Worm (Caenorhabditis elegans) whole organism, L4 larva: Measurements from ENCODE around the gene F36D4.6.

Source experiments
- D1046.2 ChIP-seq: fragments of 200-800 bp; sonication (Bioruptor generic); IDR thresholded peaks from 2 replicates; pipeline ENCODE4 v1.3.6; 2022; ENCODE audit warnings: missing genetic modification characterization, missing compliant biosample characterization
- T20F7.1 ChIP-seq: fragments of 200-800 bp; sonication (Bioruptor generic); optimal IDR thresholded peaks from 2 replicates; lab custom pipeline; 2018; ENCODE audit warnings: mild to moderate bottlenecking, missing genetic modification characterization, missing compliant biosample characterization
- T26A8.4 ChIP-seq: fragments of 200-800 bp; sonication (Bioruptor generic); IDR thresholded peaks from 2 replicates; pipeline ENCODE4 v1.3.6; 2022; ENCODE audit warnings: missing genetic modification characterization, missing compliant biosample characterization
- aha-1 ChIP-seq: fragments of 150-350 bp; peaks from one replicate; lab custom pipeline; 2014; ENCODE audit warnings: missing biosample characterization, missing genetic modification characterization
- arid-1 ChIP-seq: fragments of 200-800 bp; sonication (Bioruptor generic); conservative IDR thresholded peaks from 2 replicates; pipeline ENCODE4 v1.3.6; 2022; ENCODE audit warnings: missing genetic modification reagents, missing genetic modification characterization, missing compliant biosample characterization
- ceh-44 ChIP-seq: fragments of 200-800 bp; sonication (Bioruptor generic); IDR thresholded peaks from 2 replicates; pipeline ENCODE4 v1.3.6; 2022; ENCODE audit warnings: missing genetic modification reagents, missing genetic modification characterization, missing compliant biosample characterization
- ceh-62 ChIP-seq: sonication (generic microtip); optimal IDR thresholded peaks from 2 replicates; lab custom pipeline; 2017; ENCODE audit warnings: missing biosample characterization, missing genetic modification characterization
- ceh-82 ChIP-seq: sonication (generic microtip); optimal IDR thresholded peaks from 2 replicates; lab custom pipeline; 2017; ENCODE audit warnings: missing biosample characterization, missing genetic modification characterization
- ces-1 ChIP-seq: fragments of 150-350 bp; sonication (generic microtip); optimal IDR thresholded peaks from 4 replicates; lab custom pipeline; 2014; ENCODE audit warnings: missing biosample characterization, missing genetic modification reagents, missing genetic modification characterization
- daf-19 ChIP-seq: fragments of 200-800 bp; sonication (Bioruptor generic); conservative IDR thresholded peaks from 2 replicates; pipeline ENCODE4 v1.3.6; 2022; ENCODE audit warnings: missing genetic modification characterization, missing compliant biosample characterization
- daf-8 ChIP-seq: fragments of 200-800 bp; sonication (Bioruptor generic); IDR thresholded peaks from 2 replicates; pipeline ENCODE4 v1.3.6; 2022; ENCODE audit warnings: missing genetic modification characterization, missing compliant biosample characterization
- dmd-6 ChIP-seq: fragments of 200-800 bp; sonication (Bioruptor generic); IDR thresholded peaks from 2 replicates; pipeline ENCODE4 v1.3.6; 2022; ENCODE audit warnings: missing genetic modification reagents, missing genetic modification characterization, missing compliant biosample characterization
- dmd-9 ChIP-seq: fragments of 200-800 bp; sonication (Bioruptor generic); IDR thresholded peaks from 2 replicates; pipeline ENCODE4 v1.3.6; 2022; ENCODE audit warnings: missing genetic modification reagents, missing genetic modification characterization, missing compliant biosample characterization
- duxl-1 ChIP-seq: sonication (generic microtip); optimal IDR thresholded peaks from 2 replicates; lab custom pipeline; 2016; ENCODE audit warnings: mild to moderate bottlenecking, missing genetic modification characterization, moderate library complexity, missing compliant biosample characterization; ENCODE audit not compliant: poor library complexity
- fkh-10 ChIP-seq: fragments of 150-350 bp; optimal IDR thresholded peaks from 2 replicates; lab custom pipeline; 2014; ENCODE audit warnings: missing biosample characterization, missing genetic modification reagents, missing genetic modification characterization
- gei-8 ChIP-seq: fragments of 200-800 bp; sonication (Bioruptor generic); optimal IDR thresholded peaks from 2 replicates; lab custom pipeline; 2018; ENCODE audit warnings: mild to moderate bottlenecking, missing genetic modification characterization, missing compliant biosample characterization
- jun-1 ChIP-seq: fragments of 150-350 bp; optimal IDR thresholded peaks from 2 replicates; lab custom pipeline; 2014; ENCODE audit warnings: missing biosample characterization, missing genetic modification reagents, missing genetic modification characterization
- lim-7 ChIP-seq: fragments of 200-800 bp; sonication (Bioruptor generic); IDR thresholded peaks from 2 replicates; pipeline ENCODE4 v1.3.6; 2022; ENCODE audit warnings: missing genetic modification characterization, missing compliant biosample characterization
- mdt-29 ChIP-seq: fragments of 200-800 bp; sonication (Bioruptor generic); IDR thresholded peaks from 2 replicates; pipeline ENCODE4 v1.3.6; 2022; ENCODE audit warnings: missing genetic modification reagents, missing genetic modification characterization, missing compliant biosample characterization
- mep-1 ChIP-seq: fragments of 150-350 bp; sonication (generic microtip); optimal IDR thresholded peaks from 3 replicates; lab custom pipeline; 2014; ENCODE audit warnings: missing biosample characterization, missing genetic modification characterization
- mes-2 ChIP-seq: sonication (generic microtip); optimal IDR thresholded peaks from 2 replicates; lab custom pipeline; 2016; ENCODE audit warnings: missing genotype, mild to moderate bottlenecking, missing genetic modification characterization, missing compliant biosample characterization; ENCODE audit not compliant: poor library complexity, severe bottlenecking
- mxl-2 ChIP-seq: fragments of 200-800 bp; sonication (Bioruptor generic); conservative IDR thresholded peaks from 2 replicates; pipeline ENCODE4 v1.3.6; 2022; ENCODE audit warnings: missing genetic modification reagents, missing genetic modification characterization, missing compliant biosample characterization
- mxl-3 ChIP-seq: fragments of 200-800 bp; sonication (Bioruptor generic); optimal IDR thresholded peaks from 2 replicates; lab custom pipeline; 2018; ENCODE audit warnings: mild to moderate bottlenecking, missing genetic modification characterization, missing compliant biosample characterization
- nhr-237 ChIP-seq: sonication (generic microtip); optimal IDR thresholded peaks from 2 replicates; lab custom pipeline; 2017; ENCODE audit warnings: missing biosample characterization, missing genetic modification characterization
- nhr-25 ChIP-seq: sonication (generic microtip); optimal IDR thresholded peaks from 2 replicates; lab custom pipeline; 2017; ENCODE audit warnings: missing genetic modification characterization, mild to moderate bottlenecking, missing compliant biosample characterization, antibody characterized with exemption, moderate library complexity, borderline replicate concordance; ENCODE audit not compliant: insufficient read depth
- nhr-76 ChIP-seq: fragments of 150-350 bp; optimal IDR thresholded peaks from 2 replicates; lab custom pipeline; 2014; ENCODE audit warnings: missing biosample characterization, missing genetic modification characterization
- php-3 ChIP-seq: fragments of 200-800 bp; sonication (Bioruptor generic); IDR thresholded peaks from 2 replicates; pipeline ENCODE4 v1.3.6; 2022; ENCODE audit warnings: missing genetic modification reagents, missing genetic modification characterization, missing compliant biosample characterization
- saeg-2 ChIP-seq: fragments of 200-800 bp; sonication (Bioruptor generic); IDR thresholded peaks from 2 replicates; pipeline ENCODE4 v1.3.6; 2022; ENCODE audit warnings: missing genetic modification reagents, missing genetic modification characterization, missing compliant biosample characterization
- set-16 ChIP-seq: fragments of 200-800 bp; sonication (Bioruptor generic); IDR thresholded peaks from 2 replicates; pipeline ENCODE4 v1.3.6; 2022; ENCODE audit warnings: missing genetic modification reagents, missing genetic modification characterization, missing compliant biosample characterization
- snpc-4 ChIP-seq: fragments of 150-350 bp; optimal IDR thresholded peaks from 2 replicates; lab custom pipeline; 2014; ENCODE audit warnings: missing biosample characterization, missing genetic modification characterization
- unc-39 ChIP-seq: sonication (generic microtip); optimal IDR thresholded peaks from 2 replicates; lab custom pipeline; 2017; ENCODE audit warnings: missing biosample characterization, missing genetic modification characterization
- unc-62 ChIP-seq, 3 experiments: fragments of 150-350 bp in 1 of 3; sonication (generic microtip); optimal IDR thresholded peaks in 2 of 3; peaks in 1 of 3; 1 replicate in 1 of 3; 2 replicates in 2 of 3; lab custom pipeline; 2014 to 2017; ENCODE audit warnings: missing biosample characterization in 3 of 3, missing genetic modification characterization in 3 of 3, missing genetic modification reagents in 3 of 3, missing genotype in 1 of 3
- zag-1 ChIP-seq: fragments of 150-350 bp; optimal IDR thresholded peaks from 2 replicates; lab custom pipeline; 2014; ENCODE audit warnings: missing biosample characterization, missing genetic modification characterization
- zfp-2 ChIP-seq: sonication (generic microtip); optimal IDR thresholded peaks from 2 replicates; lab custom pipeline; 2016; ENCODE audit warnings: mild to moderate bottlenecking, missing genetic modification characterization, missing compliant biosample characterization
- zip-11 ChIP-seq: fragments of 200-800 bp; sonication (Bioruptor generic); IDR thresholded peaks from 2 replicates; pipeline ENCODE4 v1.3.6; 2022; ENCODE audit warnings: missing genetic modification characterization, missing compliant biosample characterization

Gene F36D4.6

ce11 chrV:9399886-9400373 lies 27.0 kb downstream of the F36D4.6 start, which contains the start of gene trpp-4:
trpp-4 (plus strand) TSS chrV:9400327.
- TF ChIP-seq unc-62 (GFP tag; optimal IDR thresholded peaks at IDR 0.05 in 1 of 2; lab: Kevin White, UChicago), result peak in 1 of 2 experiments; percentile 42
- no peak for TF ChIP-seq unc-62 (tag; optimal IDR thresholded peaks at IDR 0.05; lab: Kevin White, UChicago)
- no peak for TF ChIP-seq D1046.2 (GFP tag; lab: Robert Waterston, UW)
- TF ChIP-seq aha-1 (tag; lab: Kevin White, UChicago), result peak; percentile 91
- TF ChIP-seq zag-1 (tag; lab: Kevin White, UChicago), result no peak

ce11 chrV:9394938-9395639 lies 31.9 kb downstream of the F36D4.6 start:
- no peak for TF ChIP-seq ceh-62 (tag; lab: Kevin White, UChicago)
- TF ChIP-seq daf-19 (GFP tag; lab: Robert Waterston, UW), result no peak
- TF ChIP-seq mxl-3 (GFP tag; lab: Kevin White, UChicago), result peak; percentile 15

ce11 chrV:9391959-9392358 lies 35.0 kb downstream of the F36D4.6 start:
- TF ChIP-seq snpc-4 (tag; lab: Kevin White, UChicago) (peak; percentile 78), T20F7.1 (GFP tag; lab: Kevin White, UChicago) (no peak), zip-11 (no peak), gei-8 (GFP tag; lab: Kevin White, UChicago) (no peak), unc-62 (GFP tag; optimal IDR thresholded peaks at IDR 0.05 in 1 of 2; lab: Kevin White, UChicago) (no peak), unc-62 (tag; optimal IDR thresholded peaks at IDR 0.05; lab: Kevin White, UChicago) (no peak)

ce11 chrV:9386143-9386542 lies 40.8 kb downstream of the F36D4.6 start, which contains the start of gene hum-2:
hum-2 (plus strand) TSS chrV:9386175.
- TF ChIP-seq aha-1 (tag; lab: Kevin White, UChicago) (peak; percentile 94), gei-8 (GFP tag; lab: Kevin White, UChicago) (no peak), mep-1 (tag; lab: Kevin White, UChicago) (no peak), ceh-62 (tag; lab: Kevin White, UChicago) (no peak), daf-8 (no peak)
- TF ChIP-seq, all 104 proteins: peak for 1

- TF ChIP-seq duxl-1 (tag; lab: Kevin White, UChicago), result no peak
- peak; percentile 52 for TF ChIP-seq aha-1 (tag; lab: Kevin White, UChicago)
Observed at ce11 chrV:9384949-9385348, 42.0 kb downstream of the F36D4.6 start.

ce11 chrV:9384359-9384758 lies 42.6 kb downstream of the F36D4.6 start:
- TF ChIP-seq mxl-2 (no peak), php-3 (GFP tag; lab: Robert Waterston, UW) (no peak), mes-2 (no peak), zfp-2 (tag; lab: Kevin White, UChicago) (no peak), set-16 (GFP tag; lab: Robert Waterston, UW) (no peak), nhr-237 (tag; lab: Kevin White, UChicago) (no peak), T26A8.4 (GFP tag; lab: Robert Waterston, UW) (no peak), ceh-82 (tag; lab: Kevin White, UChicago) (no peak), gei-8 (GFP tag; lab: Kevin White, UChicago) (no peak), ceh-44 (GFP tag; lab: Robert Waterston, UW) (no peak)

ce11 chrV:9382538-9383328 lies 44.2 kb downstream of the F36D4.6 start:
- no peak for TF ChIP-seq jun-1 (tag; lab: Kevin White, UChicago)
- 0 out of 2 replicates have a peak, but pooled peaks have one; percentile 20 for TF ChIP-seq dmd-6 (GFP tag; lab: Robert Waterston, UW)
- no peak for TF ChIP-seq ces-1
- no peak for TF ChIP-seq fkh-10 (GFP tag; lab: Kevin White, UChicago)
- TF ChIP-seq nhr-76 (tag; lab: Kevin White, UChicago), result no peak
- no peak for TF ChIP-seq arid-1 (GFP tag; lab: Robert Waterston, UW)
- no peak for TF ChIP-seq nhr-25
- no peak for TF ChIP-seq mxl-2
- no peak for TF ChIP-seq dmd-9 (GFP tag; lab: Robert Waterston, UW)
- no peak for TF ChIP-seq duxl-1 (tag; lab: Kevin White, UChicago)
- TF ChIP-seq lim-7, result no peak
- TF ChIP-seq saeg-2 (GFP tag; lab: Robert Waterston, UW), result no peak
- peak; percentile 47; the same call in 1 of the 2 replicates for TF ChIP-seq mdt-29
- no peak for TF ChIP-seq unc-39 (tag; lab: Kevin White, UChicago)
